Worm (Caenorhabditis elegans): ENCODE data around the gene F54A3.2.
"Not testable (repeated sequence)": the region's sequence is repeated elsewhere in the genome, so short reads cannot be mapped to it uniquely, and the experiment has no call there.

Gene F54A3.2

DNA sequence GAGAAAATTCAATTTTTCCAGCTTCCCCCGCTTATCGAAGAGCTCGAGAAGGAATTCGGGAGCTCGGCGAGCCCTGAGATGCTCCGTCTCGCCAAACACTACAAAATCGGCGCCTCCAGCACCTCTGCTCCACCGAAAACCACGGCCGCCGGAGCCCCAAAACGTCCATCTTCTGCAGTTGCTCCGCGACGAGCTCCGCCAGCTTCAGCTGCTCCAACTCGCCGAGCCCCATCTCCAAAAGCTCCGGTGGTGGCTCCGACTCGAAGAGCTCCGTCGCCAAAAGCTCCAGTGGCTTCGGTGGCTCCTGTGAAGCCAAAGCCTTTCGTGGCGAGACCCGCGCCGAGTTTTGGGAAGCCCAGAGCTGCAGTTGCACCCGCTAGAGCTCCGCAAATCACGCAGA, 8.2 kb downstream of the F54A3.2 start:
- TF ChIP-seq K02D7.2 (tag; optimal IDR thresholded peaks at IDR 0.05) (no peak), sdc-2 (tag; optimal IDR thresholded peaks at IDR 0.05) (no peak), pag-3 (tag; optimal IDR thresholded peaks at IDR 0.05; ENCODE audit: borderline replicate concordance) (no peak), hlh-30 (tag; optimal IDR thresholded peaks at IDR 0.05; ENCODE audit: insufficient read depth) (no peak), C38D4.7 (GFP tag; optimal IDR thresholded peaks at IDR 0.05) (no peak), T23F11.4 (GFP tag; optimal IDR thresholded peaks at IDR 0.05) (no peak), F13H6.1 (tag; optimal IDR thresholded peaks at IDR 0.05) (no peak), ceh-19 (GFP tag; optimal IDR thresholded peaks at IDR 0.05) (no peak), unc-42 (tag; optimal IDR thresholded peaks at IDR 0.05) (no peak)

DNA sequence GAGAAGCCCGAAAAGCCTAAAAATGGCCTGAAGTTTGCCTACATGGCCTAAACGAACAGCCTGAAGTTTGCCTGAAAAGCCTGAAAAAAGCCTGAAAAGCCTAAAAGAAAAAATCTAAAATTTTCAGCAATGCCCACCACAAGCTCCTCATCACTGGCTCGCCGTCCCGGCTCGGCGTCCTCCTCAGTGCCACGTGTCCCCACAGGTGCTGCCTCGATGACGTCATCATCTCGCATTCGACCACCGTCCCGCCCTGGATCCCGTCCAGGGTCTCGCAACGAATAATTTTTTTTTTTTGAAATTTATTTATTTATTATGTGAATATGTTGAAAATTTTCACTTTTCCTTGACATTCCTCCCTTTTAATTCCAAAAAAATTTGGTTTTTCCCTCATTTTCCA, 10.2 kb downstream of the F54A3.2 start:
- no peak for TF ChIP-seq ceh-48 (tag; optimal IDR thresholded peaks at IDR 0.05)
- TF ChIP-seq C38D4.7 (GFP tag; optimal IDR thresholded peaks at IDR 0.05): no peak
- no peak for TF ChIP-seq dve-1 (tag; optimal IDR thresholded peaks at IDR 0.05)
- TF ChIP-seq eyg-1 (tag; optimal IDR thresholded peaks at IDR 0.05): no peak
- no peak for TF ChIP-seq odd-2 (tag; optimal IDR thresholded peaks at IDR 0.05)
- no peak for TF ChIP-seq ceh-19 (GFP tag; optimal IDR thresholded peaks at IDR 0.05)
- TF ChIP-seq madf-2 (tag; optimal IDR thresholded peaks at IDR 0.05): no peak
- TF ChIP-seq ceh-34 (tag; optimal IDR thresholded peaks at IDR 0.05): no peak
- no peak for TF ChIP-seq tbx-2 (tag; optimal IDR thresholded peaks at IDR 0.05)
- TF ChIP-seq lin-11 (tag; optimal IDR thresholded peaks at IDR 0.05): no peak
- TF ChIP-seq ceh-22 (tag; optimal IDR thresholded peaks at IDR 0.05): no peak
- no peak for TF ChIP-seq K02D7.2 (tag; optimal IDR thresholded peaks at IDR 0.05)

DNA sequence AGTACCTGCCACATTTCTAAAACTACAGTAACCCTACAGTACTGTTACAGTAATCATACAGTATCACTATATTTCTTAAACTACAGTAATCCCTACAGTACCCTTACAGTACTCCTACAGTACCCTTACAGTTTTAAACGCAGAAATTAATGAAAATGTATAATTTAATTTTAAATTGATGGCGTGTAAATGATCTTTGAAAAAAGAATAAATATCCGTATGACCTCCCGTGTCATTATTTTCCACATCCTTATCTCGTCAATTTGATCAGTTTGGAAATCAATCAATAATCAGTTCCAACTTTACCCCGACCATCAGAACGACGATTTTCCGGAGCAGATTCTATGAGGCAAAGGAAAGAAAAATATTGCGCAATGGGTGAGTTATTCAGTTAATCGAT, 11.4 kb downstream of the F54A3.2 start, which contains the start of gene K09F6.3:
Gene K09F6.3 (plus strand): TSS at position 301 of the 400 bp plus-strand sequence.
- not testable (repeated sequence) for TF ChIP-seq sdc-2 (tag; optimal IDR thresholded peaks at IDR 0.05); unc-3 (GFP tag; conservative IDR thresholded peaks at IDR 0.05); unc-3 (tag; optimal IDR thresholded peaks at IDR 0.05); fkh-6 (tag; optimal IDR thresholded peaks at IDR 0.05)

DNA sequence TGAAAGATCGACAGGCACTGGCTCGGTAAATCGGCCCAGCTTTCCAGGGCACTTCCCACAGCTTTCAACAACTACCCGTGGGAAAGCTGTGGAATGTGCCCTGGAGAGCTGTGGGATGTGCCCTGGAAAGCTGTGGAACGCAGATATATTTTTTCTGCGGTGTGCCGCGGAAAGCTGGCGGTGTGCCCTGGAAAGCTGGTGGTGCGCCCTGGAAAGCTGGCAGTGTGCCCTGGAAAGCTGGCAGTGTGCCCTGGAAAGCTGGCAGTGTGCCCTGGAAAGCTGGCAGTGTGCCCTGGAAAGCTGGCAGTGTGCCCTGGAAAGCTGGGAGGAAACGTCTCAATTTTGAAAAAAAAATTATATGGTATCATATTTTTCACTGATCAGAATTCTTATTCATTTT, 30.3 kb downstream of the F54A3.2 start:
- TF ChIP-seq C08G9.2 (tag; optimal IDR thresholded peaks at IDR 0.05) (no peak), elt-4 (tag; optimal IDR thresholded peaks at IDR 0.05) (no peak), rnt-1 (tag; optimal IDR thresholded peaks at IDR 0.05) (no peak), hlh-6 (tag; optimal IDR thresholded peaks at IDR 0.05) (peak; percentile 15), tbx-7 (tag; optimal IDR thresholded peaks at IDR 0.05) (no peak), nhr-11 (tag; optimal IDR thresholded peaks at IDR 0.05) (no peak), sox-4 (tag; optimal IDR thresholded peaks at IDR 0.05) (no peak), nfya-1 (tag; optimal IDR thresholded peaks at IDR 0.05) (no peak)

DNA sequence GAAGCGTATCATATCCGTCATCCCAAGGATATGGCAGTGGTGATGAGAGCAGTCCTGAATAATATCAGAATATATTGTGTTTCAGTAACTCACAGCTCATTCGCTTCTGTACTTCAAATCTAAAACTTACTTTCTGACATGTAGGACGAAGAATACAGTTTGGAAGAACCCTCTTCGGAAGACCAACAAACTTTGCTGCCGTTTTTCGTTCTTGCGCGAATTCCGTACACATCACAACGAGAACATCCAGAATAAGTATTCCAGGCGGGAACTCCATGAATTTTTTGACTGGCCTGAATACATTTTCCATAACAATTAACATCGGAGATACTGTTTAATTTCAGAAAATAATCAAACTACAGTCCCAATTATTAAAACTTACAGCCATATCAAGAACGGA, 34.0 kb downstream of the F54A3.2 start, which contains the start of gene K09F6.15:
Gene K09F6.15 (minus strand): TSS at position 101 of the 400 bp plus-strand sequence.
- TF ChIP-seq nhr-232 (tag; optimal IDR thresholded peaks at IDR 0.05): no peak
- TF ChIP-seq pha-4 (tag; optimal IDR thresholded peaks at IDR 0.05): no peak
- TF ChIP-seq ama-1 (optimal IDR thresholded peaks at IDR 0.05): no peak
- no peak for TF ChIP-seq pqm-1 (tag; optimal IDR thresholded peaks at IDR 0.05)
- TF ChIP-seq pha-2 (tag; optimal IDR thresholded peaks at IDR 0.05): no peak
- no peak for TF ChIP-seq zip-5 (tag; optimal IDR thresholded peaks at IDR 0.05)
- TF ChIP-seq pag-3 (tag; optimal IDR thresholded peaks at IDR 0.05; ENCODE audit: borderline replicate concordance): no peak
- TF ChIP-seq fax-1 (tag; optimal IDR thresholded peaks at IDR 0.05): no peak
